Worm (Caenorhabditis elegans) whole organism, young adult: ENCODE data around the gene Y116A8A.7.
A peak's percentile ranks its signal among the peaks of the same experiment; 100 is the strongest.
"Not testable (repeated sequence)": the region's sequence is repeated elsewhere in the genome, so short reads cannot be mapped to it uniquely, and the experiment has no call there.

Source experiments
- B0261.1 ChIP-seq: sonication (generic microtip); optimal IDR thresholded peaks from 2 replicates; lab custom pipeline; 2016; ENCODE audit warnings: mild to moderate bottlenecking, missing genetic modification characterization, moderate library complexity, missing compliant biosample characterization
- C17E4.6 ChIP-seq: fragments of 200-800 bp; sonication (Bioruptor generic); IDR thresholded peaks from 2 replicates; pipeline ENCODE4 v1.3.6; 2022; ENCODE audit warnings: missing genetic modification reagents, missing genetic modification characterization, missing compliant biosample characterization
- D2030.7 ChIP-seq: fragments of 200-800 bp; sonication (Bioruptor generic); IDR thresholded peaks from 2 replicates; pipeline ENCODE4 v1.3.6; 2022; ENCODE audit warnings: missing genetic modification reagents, missing genetic modification characterization, missing compliant biosample characterization
- F10E7.11 ChIP-seq: sonication (generic microtip); optimal IDR thresholded peaks from 2 replicates; lab custom pipeline; 2017; ENCODE audit warnings: mild to moderate bottlenecking, missing genetic modification characterization, moderate library complexity, missing compliant biosample characterization
- F33H1.4 ChIP-seq: fragments of 200-800 bp; sonication (Bioruptor generic); IDR thresholded peaks from 2 replicates; pipeline ENCODE4 v1.3.6; 2022; ENCODE audit warnings: missing genetic modification reagents, missing genetic modification characterization, missing compliant biosample characterization
- F39B2.1 ChIP-seq: fragments of 200-800 bp; sonication (Bioruptor generic); IDR thresholded peaks from 2 replicates; pipeline ENCODE4 v1.3.6; 2022; ENCODE audit warnings: missing genetic modification reagents, missing genetic modification characterization, missing compliant biosample characterization
- F57A8.1 ChIP-seq: fragments of 200-800 bp; sonication (Bioruptor generic); optimal IDR thresholded peaks from 2 replicates; lab custom pipeline; 2018; ENCODE audit warnings: mild to moderate bottlenecking, missing genetic modification characterization, moderate library complexity, missing compliant biosample characterization
- F57C9.4 ChIP-seq: sonication (generic microtip); optimal IDR thresholded peaks from 2 replicates; lab custom pipeline; 2017; ENCODE audit warnings: mild to moderate bottlenecking, missing genetic modification characterization, missing compliant biosample characterization
- T07F8.4 ChIP-seq: sonication (generic microtip); optimal IDR thresholded peaks from 2 replicates; lab custom pipeline; 2016; ENCODE audit warnings: mild to moderate bottlenecking, missing genetic modification characterization, moderate library complexity, missing compliant biosample characterization
- T26A5.8 ChIP-seq: sonication (generic microtip); optimal IDR thresholded peaks from 2 replicates; lab custom pipeline; 2016; ENCODE audit warnings: missing genetic modification characterization, missing compliant biosample characterization
- Y79H2A.3 ChIP-seq: fragments of 200-800 bp; sonication (Bioruptor generic); conservative IDR thresholded peaks from 2 replicates; pipeline ENCODE4 v1.3.6; 2022; ENCODE audit warnings: missing genetic modification reagents, missing genetic modification characterization, missing compliant biosample characterization
- Y95B8A.8 ChIP-seq: fragments of 200-800 bp; sonication (Bioruptor generic); IDR thresholded peaks from 2 replicates; pipeline ENCODE4 v1.3.6; 2022; ENCODE audit warnings: missing genetic modification reagents, missing genetic modification characterization, missing compliant biosample characterization
- attf-5 ChIP-seq: fragments of 200-800 bp; sonication (Bioruptor generic); optimal IDR thresholded peaks from 2 replicates; lab custom pipeline; 2018; ENCODE audit warnings: mild to moderate bottlenecking, missing genetic modification characterization, missing compliant biosample characterization
- attf-6 ChIP-seq: fragments of 200-800 bp; sonication (Bioruptor generic); IDR thresholded peaks from 2 replicates; pipeline ENCODE4 v1.3.6; 2022; ENCODE audit warnings: missing genetic modification reagents, missing genetic modification characterization, missing compliant biosample characterization
- cebp-1 ChIP-seq, 2 experiments: fragments of 200-800 bp in 1 of 2; sonication (Bioruptor generic) in 1 of 2; sonication (generic microtip) in 1 of 2; IDR thresholded peaks in 1 of 2; optimal IDR thresholded peaks in 1 of 2; 2 replicates each; pipeline versions ENCODE4 v1.3.6 to Lab custom; 2017 to 2022; ENCODE audit warnings: missing compliant biosample characterization in 2 of 2, missing genetic modification characterization in 2 of 2, mild to moderate bottlenecking in 1 of 2, missing genetic modification reagents in 1 of 2, moderate library complexity in 1 of 2
- die-1 ChIP-seq: sonication (generic microtip); optimal IDR thresholded peaks from 2 replicates; lab custom pipeline; 2016; ENCODE audit warnings: missing genotype, mild to moderate bottlenecking, missing genetic modification characterization, missing compliant biosample characterization
- egrh-3 ChIP-seq: fragments of 200-800 bp; sonication (Bioruptor generic); IDR thresholded peaks from 2 replicates; pipeline ENCODE4 v1.3.6; 2022; ENCODE audit warnings: missing genetic modification reagents, missing genetic modification characterization, missing compliant biosample characterization
- fkh-3 ChIP-seq: sonication (generic microtip); optimal IDR thresholded peaks from 2 replicates; lab custom pipeline; 2016; ENCODE audit warnings: mild to moderate bottlenecking, missing genetic modification characterization, missing compliant biosample characterization
- hlh-26 ChIP-seq: fragments of 200-800 bp; sonication (Bioruptor generic); conservative IDR thresholded peaks from 2 replicates; pipeline ENCODE4 v1.3.6; 2022; ENCODE audit warnings: missing genetic modification reagents, missing genetic modification characterization, missing compliant biosample characterization
- hsf-1 ChIP-seq: fragments of 200-800 bp; sonication (Bioruptor generic); IDR thresholded peaks from 2 replicates; pipeline ENCODE4 v1.3.6; 2022; ENCODE audit warnings: missing genetic modification reagents, missing genetic modification characterization, missing compliant biosample characterization
- lir-1 ChIP-seq: fragments of 200-800 bp; sonication (Bioruptor generic); conservative IDR thresholded peaks from 2 replicates; pipeline ENCODE4 v1.3.6; 2022; ENCODE audit warnings: missing genetic modification reagents, missing genetic modification characterization, missing compliant biosample characterization
- madf-6 ChIP-seq: fragments of 200-800 bp; sonication (Bioruptor generic); IDR thresholded peaks from 2 replicates; pipeline ENCODE4 v1.3.6; 2022; ENCODE audit warnings: missing genetic modification reagents, missing genetic modification characterization, missing compliant biosample characterization
- madf-8 ChIP-seq: fragments of 200-800 bp; sonication (Bioruptor generic); conservative IDR thresholded peaks from 2 replicates; pipeline ENCODE4 v1.3.6; 2022; ENCODE audit warnings: missing genetic modification reagents, missing genetic modification characterization, missing compliant biosample characterization
- nfya-1 ChIP-seq: sonication (generic microtip); optimal IDR thresholded peaks from 2 replicates; lab custom pipeline; 2017; ENCODE audit warnings: antibody characterized with exemption, missing compliant biosample characterization, missing genetic modification characterization, borderline replicate concordance; ENCODE audit not compliant: insufficient read depth
- nhr-80 ChIP-seq: sonication (generic microtip); optimal IDR thresholded peaks from 2 replicates; lab custom pipeline; 2016; ENCODE audit warnings: missing genetic modification characterization, missing compliant biosample characterization
- pbrm-1 ChIP-seq: fragments of 200-800 bp; sonication (Bioruptor generic); IDR thresholded peaks from 2 replicates; pipeline ENCODE4 v1.3.6; 2022; ENCODE audit warnings: missing genetic modification reagents, missing genetic modification characterization, missing compliant biosample characterization
- rcor-1 ChIP-seq: fragments of 200-800 bp; sonication (Bioruptor generic); IDR thresholded peaks from 2 replicates; pipeline ENCODE4 v1.3.6; 2022; ENCODE audit warnings: missing genetic modification reagents, missing genetic modification characterization, missing compliant biosample characterization
- rec-8 ChIP-seq, 2 experiments: sonication (generic microtip); optimal IDR thresholded peaks; 2 replicates each; lab custom pipeline; 2016; ENCODE audit warnings: mild to moderate bottlenecking in 2 of 2, missing genetic modification characterization in 2 of 2, missing genetic modification reagents in 2 of 2, missing genotype in 2 of 2, missing biosample characterization in 1 of 2, missing compliant biosample characterization in 1 of 2, moderate library complexity in 1 of 2
- snpc-4 ChIP-seq, 5 experiments: fragments of 150-350 bp in 1 of 5; sonication (generic microtip) in 4 of 5; optimal IDR thresholded peaks; 2 replicates each; lab custom pipeline; 2014 to 2018; ENCODE audit warnings: missing genetic modification characterization in 5 of 5, missing biosample characterization in 3 of 5, antibody characterized with exemption in 2 of 5, mild to moderate bottlenecking in 2 of 5, missing compliant biosample characterization in 2 of 5, missing genotype in 2 of 5, moderate library complexity in 2 of 5, missing genetic modification reagents in 1 of 5
- xnd-1 ChIP-seq: sonication (generic microtip); optimal IDR thresholded peaks from 2 replicates; lab custom pipeline; 2016; ENCODE audit warnings: missing genotype, missing genetic modification reagents, missing genetic modification characterization, missing compliant biosample characterization
- ztf-22 ChIP-seq: fragments of 200-800 bp; sonication (Bioruptor generic); optimal IDR thresholded peaks from 2 replicates; lab custom pipeline; 2018; ENCODE audit warnings: mild to moderate bottlenecking, missing genetic modification characterization, moderate library complexity, missing compliant biosample characterization
- ztf-25 ChIP-seq: fragments of 200-800 bp; sonication (Bioruptor generic); IDR thresholded peaks from 2 replicates; pipeline ENCODE4 v1.3.6; 2022; ENCODE audit warnings: missing genetic modification reagents, missing genetic modification characterization, missing compliant biosample characterization

Y116A8A.7 gene

DNA sequence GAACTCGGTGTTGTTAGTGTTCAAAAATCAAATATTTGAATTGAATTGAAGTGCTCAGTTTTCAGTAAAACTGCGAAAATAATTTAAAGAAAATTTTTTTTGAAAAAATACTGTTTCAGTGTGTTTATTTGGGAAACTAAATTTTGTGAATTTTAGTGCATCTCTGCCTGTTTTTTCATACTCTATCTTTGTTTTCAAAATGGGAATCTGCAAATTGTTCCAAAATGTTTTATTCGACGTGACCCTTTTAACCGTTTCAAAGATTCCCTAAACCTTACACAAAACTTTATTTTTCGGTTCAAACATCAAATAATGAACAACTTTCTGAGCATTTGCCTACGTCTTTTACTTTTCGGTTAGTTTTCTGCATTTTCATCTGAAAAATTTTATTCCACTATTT, at the start of gene Y116A8A.7:
Y116A8A.7 (plus strand) TSS at position 301 of the 400 bp plus-strand sequence.
- TF ChIP-seq nfya-1 (tag; lab: Kevin White, UChicago) (no peak), snpc-4 (GFP tag; optimal IDR thresholded peaks at IDR 0.05; lab: Kevin White, UChicago) (no peak), snpc-4 (tag; optimal IDR thresholded peaks at IDR 0.05; lab: Kevin White, UChicago) (peak in 1 of 4 experiments; percentile 24)
- TF ChIP-seq, all 124 proteins: peak for 1

ce11 chrIV:16787024-16787423, 43.0 kb upstream of the Y116A8A.7 start, which contains the start of gene Y43D4A.6:
Gene Y43D4A.6 (plus strand): TSS chrIV:16787324.
- TF ChIP-seq Y95B8A.8: no peak
- TF ChIP-seq ztf-25 (GFP tag; lab: Robert Waterston, UW): no peak
- TF ChIP-seq F57C9.4 (tag; lab: Kevin White, UChicago): no peak
- TF ChIP-seq hlh-26 (GFP tag; lab: Robert Waterston, UW): no peak
- no peak for TF ChIP-seq rec-8 (tag; optimal IDR thresholded peaks at IDR 0.05; lab: Kevin White, UChicago)
- TF ChIP-seq madf-6 (GFP tag; lab: Robert Waterston, UW): no peak
- TF ChIP-seq nfya-1 (tag; lab: Kevin White, UChicago): no peak
- no peak for TF ChIP-seq hsf-1 (GFP tag; lab: Robert Waterston, UW)
- no peak for TF ChIP-seq fkh-3 (tag; lab: Kevin White, UChicago)
- TF ChIP-seq nhr-80: no peak

- TF ChIP-seq attf-6 (GFP tag; lab: Robert Waterston, UW) (0 out of 2 replicates have a peak, but pooled peaks have one; percentile 68), snpc-4 (tag; optimal IDR thresholded peaks at IDR 0.05; lab: Kevin White, UChicago) (peak in 3 of 4 experiments; percentile 28 to 92 (median 72))
- TF ChIP-seq snpc-4 (GFP tag; optimal IDR thresholded peaks at IDR 0.05; lab: Kevin White, UChicago): not testable (repeated sequence)
Measured at ce11 chrIV:16797265-16797826, 32.6 kb upstream of the Y116A8A.7 start.

ce11 chrIV:16806352-16806751, 23.6 kb upstream of the Y116A8A.7 start, which contains the start of gene clec-193:
Gene clec-193 (minus strand): TSS chrIV:16806452.
- TF ChIP-seq lir-1 (GFP tag; lab: Robert Waterston, UW): no peak
- no peak for TF ChIP-seq C17E4.6 (GFP tag; lab: Robert Waterston, UW)
- TF ChIP-seq snpc-4 (GFP tag; optimal IDR thresholded peaks at IDR 0.05; lab: Kevin White, UChicago): no peak
- TF ChIP-seq snpc-4 (tag; optimal IDR thresholded peaks at IDR 0.05; lab: Kevin White, UChicago): peak in 1 of 4 experiments; percentile 18

DNA sequence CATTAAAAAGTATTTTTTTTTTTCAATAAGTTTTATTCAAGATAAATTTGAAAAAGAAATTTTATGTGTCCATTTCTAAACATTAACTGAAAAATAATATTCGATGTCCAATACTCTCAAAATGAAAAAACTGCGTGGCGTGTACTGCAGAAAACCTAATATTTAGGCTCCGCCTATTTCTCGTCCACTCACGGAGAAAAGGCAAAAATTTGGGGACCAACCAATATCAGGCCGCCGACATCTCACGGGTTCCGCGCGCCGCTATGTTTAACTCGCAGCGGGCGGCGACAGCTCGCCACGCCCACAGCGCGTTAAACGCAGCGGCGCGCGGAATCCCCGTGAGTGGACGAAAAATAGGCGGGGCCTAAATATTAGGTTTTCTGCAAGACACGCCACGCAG, 21.4 kb upstream of the Y116A8A.7 start:
- TF ChIP-seq egrh-3 (GFP tag; lab: Robert Waterston, UW) (peak; percentile 43; the same call in 1 of the 2 replicates), snpc-4 (GFP tag; optimal IDR thresholded peaks at IDR 0.05; lab: Kevin White, UChicago) (peak; percentile 56), snpc-4 (tag; optimal IDR thresholded peaks at IDR 0.05; lab: Kevin White, UChicago) (peak in 3 of 4 experiments; percentile 50 to 94 (median 83)), attf-6 (GFP tag; lab: Robert Waterston, UW) (peak; percentile 97), D2030.7 (GFP tag; lab: Robert Waterston, UW) (peak; percentile 47; the same call in 1 of the 2 replicates)
- TF ChIP-seq, all 124 proteins: peak for 4; not testable (repeated sequence) for 120

DNA sequence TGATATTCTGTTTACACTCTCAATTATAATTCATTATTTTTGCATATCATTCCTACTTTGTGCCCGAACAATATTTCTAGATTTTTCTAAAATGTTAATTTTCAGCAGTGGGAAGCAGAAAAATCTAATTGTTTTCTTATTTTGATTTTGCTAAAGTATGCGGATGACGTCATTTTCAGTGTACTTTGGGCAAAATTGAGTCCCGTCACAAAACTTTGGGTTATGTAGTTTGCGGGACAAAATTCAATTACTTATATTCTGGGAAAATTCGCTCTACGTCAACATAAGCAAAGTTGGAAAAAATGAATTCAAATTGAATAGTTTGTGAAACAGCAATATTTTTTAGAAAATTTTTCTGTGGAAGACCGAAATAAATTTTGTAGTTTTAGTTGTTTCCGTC, 17.9 kb upstream of the Y116A8A.7 start:
- no peak for TF ChIP-seq nfya-1 (tag; lab: Kevin White, UChicago)
- TF ChIP-seq snpc-4 (GFP tag; optimal IDR thresholded peaks at IDR 0.05; lab: Kevin White, UChicago): no peak
- TF ChIP-seq snpc-4 (tag; optimal IDR thresholded peaks at IDR 0.05; lab: Kevin White, UChicago): peak in 1 of 4 experiments; percentile 43
- TF ChIP-seq, all 124 proteins: peak for 1

DNA sequence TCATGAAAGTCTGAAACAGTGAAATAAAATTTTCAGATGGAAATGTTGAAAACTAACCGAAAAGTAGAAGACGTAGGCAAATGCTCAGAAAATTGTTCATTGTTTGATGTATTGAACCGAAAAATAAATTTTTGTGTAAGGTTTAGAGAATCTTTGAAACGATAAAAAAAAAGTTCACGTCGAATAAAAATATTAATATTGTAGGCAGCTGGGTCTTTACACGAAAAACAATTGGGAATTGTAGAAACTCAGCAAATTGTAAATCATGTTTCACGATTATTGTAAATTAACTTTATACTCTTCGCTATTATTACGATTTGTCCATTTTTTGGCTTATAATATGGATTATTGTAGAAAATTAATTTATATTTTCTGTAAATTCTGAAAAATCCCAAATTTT, 16.2 kb upstream of the Y116A8A.7 start, which contains the start of gene Y116A8A.2:
Y116A8A.2 (minus strand) TSS at position 101 of the 400 bp plus-strand sequence.
- TF ChIP-seq ztf-22 (GFP tag; lab: Kevin White, UChicago) (no peak), F33H1.4 (no peak), F10E7.11 (tag; lab: Kevin White, UChicago) (no peak), B0261.1 (no peak), die-1 (tag; lab: Kevin White, UChicago) (no peak), lir-1 (GFP tag; lab: Robert Waterston, UW) (no peak), xnd-1 (tag; lab: Kevin White, UChicago) (no peak), F39B2.1 (GFP tag; lab: Robert Waterston, UW) (no peak), Y79H2A.3 (GFP tag; lab: Robert Waterston, UW) (no peak), rcor-1 (GFP tag; lab: Robert Waterston, UW) (no peak), attf-5 (GFP tag; lab: Kevin White, UChicago) (no peak), F57A8.1 (GFP tag; lab: Kevin White, UChicago) (no peak), T26A5.8 (tag; lab: Kevin White, UChicago) (no peak), T07F8.4 (tag; lab: Kevin White, UChicago) (no peak), pbrm-1 (GFP tag; lab: Robert Waterston, UW) (no peak), C17E4.6 (GFP tag; lab: Robert Waterston, UW) (no peak), madf-8 (no peak), cebp-1 (GFP tag; IDR thresholded peaks at IDR 0.05; lab: Robert Waterston, UW) (no peak), cebp-1 (tag; optimal IDR thresholded peaks at IDR 0.05; lab: Kevin White, UChicago) (no peak)
